Worm (Caenorhabditis elegans) whole organism, L2 larva: ENCODE data around the gene pdl-1.

Experiments
- C34F6.9 ChIP-seq: fragments of 150-350 bp; optimal IDR thresholded peaks from 2 replicates; lab custom pipeline; 2014; ENCODE audit warnings: missing biosample characterization, missing genetic modification characterization
- F13H6.1 ChIP-seq: sonication (generic microtip); optimal IDR thresholded peaks from 2 replicates; lab custom pipeline; 2016; ENCODE audit warnings: missing genetic modification characterization, missing compliant biosample characterization
- R02D3.7 ChIP-seq: fragments of 150-350 bp; optimal IDR thresholded peaks from 2 replicates; lab custom pipeline; 2014; ENCODE audit warnings: missing biosample characterization, missing genetic modification characterization
- Y55F3AM.14 ChIP-seq: fragments of 200-800 bp; sonication (Bioruptor generic); optimal IDR thresholded peaks from 2 replicates; lab custom pipeline; 2018; ENCODE audit warnings: mild to moderate bottlenecking, missing genetic modification characterization, missing compliant biosample characterization
- alr-1 ChIP-seq: fragments of 150-350 bp; optimal IDR thresholded peaks from 2 replicates; lab custom pipeline; 2014; ENCODE audit warnings: missing biosample characterization, missing genetic modification characterization
- ceh-16 ChIP-seq: fragments of 150-350 bp; optimal IDR thresholded peaks from 2 replicates; lab custom pipeline; 2014; ENCODE audit warnings: missing biosample characterization, missing genetic modification characterization
- ceh-82 ChIP-seq: fragments of 150-350 bp; optimal IDR thresholded peaks from 2 replicates; lab custom pipeline; 2014; ENCODE audit warnings: missing biosample characterization, missing genetic modification characterization
- dmd-4 ChIP-seq: sonication (generic microtip); optimal IDR thresholded peaks from 2 replicates; lab custom pipeline; 2017; ENCODE audit warnings: missing biosample characterization, missing genetic modification characterization
- egl-27 ChIP-seq: sonication (generic microtip); optimal IDR thresholded peaks from 3 replicates; lab custom pipeline; 2017; ENCODE audit warnings: missing biosample characterization, missing genetic modification reagents, missing genetic modification characterization
- gmeb-1 ChIP-seq: fragments of 150-350 bp; optimal IDR thresholded peaks from 2 replicates; lab custom pipeline; 2014; ENCODE audit warnings: missing biosample characterization, missing genetic modification characterization
- lin-13 ChIP-seq: fragments of 150-350 bp; optimal IDR thresholded peaks from 2 replicates; lab custom pipeline; 2014; ENCODE audit warnings: missing biosample characterization, missing genetic modification reagents, missing genetic modification characterization
- lsy-2 ChIP-seq, 2 experiments: fragments of 150-350 bp in 1 of 2; sonication (generic microtip) in 1 of 2; optimal IDR thresholded peaks; 2 replicates each; lab custom pipeline; 2014 to 2017; ENCODE audit warnings: missing biosample characterization in 2 of 2, missing genetic modification characterization in 2 of 2
- mab-5 ChIP-seq: fragments of 150-350 bp; optimal IDR thresholded peaks from 2 replicates; lab custom pipeline; 2014; ENCODE audit warnings: missing biosample characterization, missing genetic modification characterization
- mdl-1 ChIP-seq, 2 experiments: fragments of 150-350 bp in 1 of 2; sonication (generic microtip) in 1 of 2; optimal IDR thresholded peaks; 2 replicates each; lab custom pipeline; 2017; ENCODE audit warnings: missing biosample characterization in 2 of 2, missing genetic modification characterization in 2 of 2
- nhr-10 ChIP-seq: sonication (generic microtip); optimal IDR thresholded peaks from 2 replicates; lab custom pipeline; 2017; ENCODE audit warnings: missing biosample characterization, missing genetic modification characterization
- nhr-11 ChIP-seq: fragments of 150-350 bp; optimal IDR thresholded peaks from 2 replicates; lab custom pipeline; 2014; ENCODE audit warnings: missing biosample characterization, missing genetic modification characterization
- nhr-12 ChIP-seq: fragments of 150-350 bp; optimal IDR thresholded peaks from 2 replicates; lab custom pipeline; 2014; ENCODE audit warnings: missing biosample characterization, missing genetic modification characterization
- nhr-129 ChIP-seq: fragments of 150-350 bp; optimal IDR thresholded peaks from 2 replicates; lab custom pipeline; 2014; ENCODE audit warnings: missing biosample characterization, missing genetic modification characterization
- nhr-237 ChIP-seq: fragments of 150-350 bp; optimal IDR thresholded peaks from 2 replicates; lab custom pipeline; 2014; ENCODE audit warnings: missing biosample characterization, missing genetic modification characterization
- nhr-77 ChIP-seq: fragments of 150-350 bp; optimal IDR thresholded peaks from 2 replicates; lab custom pipeline; 2014; ENCODE audit warnings: missing biosample characterization, missing genetic modification characterization
- peb-1 ChIP-seq: fragments of 150-350 bp; optimal IDR thresholded peaks from 2 replicates; lab custom pipeline; 2014; ENCODE audit warnings: missing biosample characterization, missing genetic modification characterization
- skn-1 ChIP-seq: sonication (generic microtip); optimal IDR thresholded peaks from 2 replicates; lab custom pipeline; 2017; ENCODE audit warnings: missing biosample characterization, missing genetic modification characterization
- sma-3 ChIP-seq: sonication (generic microtip); optimal IDR thresholded peaks from 2 replicates; lab custom pipeline; 2016; ENCODE audit warnings: missing genetic modification reagents, missing genetic modification characterization, missing compliant biosample characterization
- sma-9 ChIP-seq, 2 experiments: fragments of 150-350 bp in 1 of 2; sonication (generic microtip) in 1 of 2; optimal IDR thresholded peaks; 2 replicates each; lab custom pipeline; 2014 to 2016; ENCODE audit warnings: missing genetic modification characterization in 2 of 2, mild to moderate bottlenecking in 1 of 2, missing biosample characterization in 1 of 2, missing compliant biosample characterization in 1 of 2, missing genetic modification reagents in 1 of 2, moderate library complexity in 1 of 2
- snpc-4 ChIP-seq: fragments of 150-350 bp; optimal IDR thresholded peaks from 2 replicates; lab custom pipeline; 2014; ENCODE audit warnings: missing biosample characterization, missing genetic modification characterization
- unc-39 ChIP-seq: fragments of 150-350 bp; optimal IDR thresholded peaks from 2 replicates; lab custom pipeline; 2014; ENCODE audit warnings: missing biosample characterization, missing genetic modification characterization
- unc-62 ChIP-seq: fragments of 150-350 bp; optimal IDR thresholded peaks from 2 replicates; lab custom pipeline; 2014; ENCODE audit warnings: missing biosample characterization, missing genetic modification reagents, missing genetic modification characterization
- zag-1 ChIP-seq: fragments of 150-350 bp; optimal IDR thresholded peaks from 2 replicates; lab custom pipeline; 2014; ENCODE audit warnings: missing biosample characterization, missing genetic modification characterization
- ztf-1 ChIP-seq: fragments of 200-800 bp; sonication (Bioruptor generic); conservative IDR thresholded peaks from 2 replicates; pipeline ENCODE4 v1.3.6; 2022; ENCODE audit warnings: missing genetic modification characterization, missing compliant biosample characterization
- ztf-11 ChIP-seq: sonication (generic microtip); optimal IDR thresholded peaks from 2 replicates; lab custom pipeline; 2017; ENCODE audit warnings: missing biosample characterization, missing genetic modification characterization
- ztf-4 ChIP-seq: fragments of 150-350 bp; optimal IDR thresholded peaks from 2 replicates; lab custom pipeline; 2014; ENCODE audit warnings: missing biosample characterization, missing genetic modification characterization

The pdl-1 gene

DNA sequence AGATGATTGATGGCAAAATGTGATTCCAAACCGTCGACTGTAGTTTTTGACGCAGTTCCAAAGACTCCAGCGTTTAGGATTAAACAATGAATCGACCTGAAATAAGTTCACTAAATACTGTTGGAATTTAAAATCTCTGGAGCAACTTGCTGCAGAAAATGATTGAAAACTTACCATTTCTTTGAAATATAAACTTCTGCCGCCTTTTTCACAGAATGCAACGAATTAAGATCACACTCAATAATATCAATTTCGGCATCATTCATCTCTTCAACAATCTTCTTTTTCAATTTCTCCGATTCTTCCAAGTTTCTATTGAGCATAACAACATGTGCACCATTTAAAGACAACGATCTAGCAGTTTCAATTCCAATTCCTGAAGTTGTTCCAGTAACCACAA, 24.0 kb downstream of the pdl-1 start:
- TF ChIP-seq unc-62 (no peak), mdl-1 (tag; optimal IDR thresholded peaks at IDR 0.05; lab: Kevin White, UChicago) (no peak), nhr-11 (tag; lab: Kevin White, UChicago) (no peak), Y55F3AM.14 (GFP tag; lab: Kevin White, UChicago) (no peak), F13H6.1 (no peak), skn-1 (tag; lab: Kevin White, UChicago) (no peak), lin-13 (no peak), nhr-129 (tag; lab: Kevin White, UChicago) (no peak)

DNA sequence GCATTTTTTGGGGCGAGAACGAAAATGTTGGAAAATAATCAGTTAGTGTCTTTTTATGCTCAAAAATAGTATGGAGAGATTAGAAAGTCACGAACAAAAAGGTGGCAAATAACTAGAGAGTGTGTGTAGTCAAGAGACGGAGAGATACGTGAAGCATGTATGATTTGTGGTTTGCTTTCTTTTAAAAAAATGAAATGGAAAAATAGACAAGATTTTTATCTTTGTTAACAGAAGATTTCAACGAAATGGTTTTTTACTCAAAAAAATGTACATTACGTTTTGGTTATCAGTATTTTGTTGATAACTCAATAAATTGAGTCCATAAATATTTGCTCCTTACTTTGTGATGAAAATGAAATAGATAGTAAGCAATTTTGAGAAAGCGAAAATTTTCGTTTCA, 24.6 kb downstream of the pdl-1 start, which contains the start of gene dhs-7:
dhs-7 (minus strand) TSS at position 277 of the 400 bp plus-strand sequence.
- TF ChIP-seq nhr-12 = no peak
- TF ChIP-seq nhr-10 (tag; lab: Kevin White, UChicago) = no peak
- TF ChIP-seq sma-9 (GFP tag; optimal IDR thresholded peaks at IDR 0.05; lab: Kevin White, UChicago) = no peak
- TF ChIP-seq sma-9 (tag; optimal IDR thresholded peaks at IDR 0.05; lab: Kevin White, UChicago) = no peak
- TF ChIP-seq ztf-1 (GFP tag; lab: Robert Waterston, UW) = no peak
- no peak for TF ChIP-seq alr-1 (tag; lab: Kevin White, UChicago)
- no peak for TF ChIP-seq ceh-16 (tag; lab: Kevin White, UChicago)
- no peak for TF ChIP-seq snpc-4 (tag; lab: Kevin White, UChicago)
- no peak for TF ChIP-seq lsy-2 (tag; optimal IDR thresholded peaks at IDR 0.05; lab: Kevin White, UChicago)
- TF ChIP-seq R02D3.7 (tag; lab: Kevin White, UChicago) = no peak
- TF ChIP-seq nhr-77 (tag; lab: Kevin White, UChicago) = no peak
- no peak for TF ChIP-seq egl-27 (tag; lab: Kevin White, UChicago)
- no peak for TF ChIP-seq nhr-11 (tag; lab: Kevin White, UChicago)
- no peak for TF ChIP-seq dmd-4
- TF ChIP-seq unc-39 (tag; lab: Kevin White, UChicago) = no peak
- no peak for TF ChIP-seq mab-5
- no peak for TF ChIP-seq ztf-11
- TF ChIP-seq zag-1 (tag; lab: Kevin White, UChicago) = no peak
- TF ChIP-seq ceh-82 (tag; lab: Kevin White, UChicago) = no peak
- TF ChIP-seq sma-3 = no peak
- TF ChIP-seq, all 48 proteins: peak for 0

DNA sequence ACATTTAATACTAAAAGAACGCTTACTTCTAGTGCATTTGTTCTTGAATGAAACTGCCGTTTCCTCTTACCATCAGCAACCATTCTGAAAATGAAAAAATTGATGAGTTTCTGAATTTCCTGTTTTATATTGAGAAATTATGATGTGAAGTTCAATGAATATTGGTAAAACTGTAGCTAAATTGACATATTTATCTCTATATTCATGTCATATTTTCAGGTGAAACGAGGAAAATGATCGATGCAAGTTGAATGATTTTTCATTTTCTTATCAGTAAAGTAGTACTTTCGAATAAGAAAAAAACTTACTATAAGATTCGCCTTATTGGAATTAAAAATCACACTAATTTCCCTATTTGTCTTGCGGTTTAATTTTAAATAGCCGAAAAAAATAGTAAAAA, 26.6 kb downstream of the pdl-1 start, which contains the start of gene E04F6.15:
E04F6.15 (minus strand) TSS at position 101 of the 400 bp plus-strand sequence.
- TF ChIP-seq ztf-4 (tag; lab: Kevin White, UChicago) (no peak), unc-62 (no peak), lin-13 (no peak)

DNA sequence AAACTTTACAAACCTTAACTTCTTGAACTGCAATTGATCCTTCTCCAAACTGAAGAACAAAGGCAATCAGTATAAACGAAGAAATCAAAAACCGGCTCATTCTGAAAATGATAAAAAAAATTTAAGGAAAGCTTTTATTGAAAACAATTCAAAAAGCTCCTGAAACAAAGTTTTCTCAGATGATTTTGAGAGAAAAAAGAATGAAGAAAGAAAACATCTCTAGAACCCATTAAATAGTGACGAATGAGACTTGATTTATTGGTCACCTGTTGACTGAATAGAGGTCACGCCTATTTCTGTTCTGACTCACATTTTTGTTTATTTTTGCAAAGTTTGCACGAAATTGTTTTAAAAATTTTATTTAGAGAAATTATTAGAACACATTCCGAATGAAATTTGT, 27.7 kb downstream of the pdl-1 start, which contains the start of gene E04F6.8:
E04F6.8 (minus strand) TSS at position 101 of the 400 bp plus-strand sequence.
- no peak for TF ChIP-seq nhr-237 (tag; lab: Kevin White, UChicago)
- TF ChIP-seq alr-1 (tag; lab: Kevin White, UChicago) = no peak
- TF ChIP-seq mab-5 = no peak
- no peak for TF ChIP-seq C34F6.9 (tag; lab: Kevin White, UChicago)
- TF ChIP-seq lsy-2 (tag; optimal IDR thresholded peaks at IDR 0.05; lab: Kevin White, UChicago) = peak in 1 of 2 experiments; percentile 36
- TF ChIP-seq ztf-4 (tag; lab: Kevin White, UChicago) = no peak

DNA sequence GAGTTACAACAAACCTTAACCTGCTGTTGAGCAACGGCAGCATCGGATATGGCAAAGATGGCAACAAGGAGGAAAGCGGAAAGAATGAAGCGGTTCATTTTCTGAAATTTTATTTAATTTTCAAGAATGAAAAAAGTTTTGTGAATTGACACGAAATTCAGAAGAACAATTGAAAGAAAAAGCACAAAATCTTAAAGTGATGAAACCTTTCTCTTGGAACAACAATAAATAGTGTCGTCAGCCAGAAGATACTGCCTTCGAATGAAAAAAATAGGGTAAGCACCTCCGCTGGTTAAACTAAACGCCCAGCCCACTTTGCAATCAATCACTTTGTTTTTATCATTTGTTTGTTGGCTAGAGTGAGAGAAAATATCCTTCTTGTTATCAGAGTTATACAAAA, 28.5 kb downstream of the pdl-1 start, which contains the start of gene E04F6.9:
E04F6.9 (minus strand) TSS at position 101 of the 400 bp plus-strand sequence.
- TF ChIP-seq C34F6.9 (tag; lab: Kevin White, UChicago) = no peak

DNA sequence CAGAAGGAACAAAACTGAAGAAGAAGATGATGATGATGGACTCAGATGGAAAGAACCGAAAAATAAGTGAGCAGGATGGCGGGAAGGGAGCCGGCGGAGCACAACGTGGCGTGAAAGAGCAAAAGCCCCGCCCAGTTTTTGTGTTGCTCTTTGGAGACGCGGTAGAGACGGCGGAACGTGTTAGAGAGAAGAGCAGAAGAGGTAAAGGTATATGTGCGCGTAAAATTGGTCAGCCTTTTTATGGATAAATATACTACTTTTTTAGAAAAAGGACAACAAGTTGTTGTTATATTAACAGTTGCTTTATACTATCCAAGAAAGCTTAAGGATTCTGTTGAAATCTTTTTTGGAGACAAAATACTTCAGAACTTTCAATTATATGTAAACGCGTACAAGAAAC, 33.4 kb downstream of the pdl-1 start, which contains the start of gene E04F6.10:
E04F6.10 (minus strand) TSS at position 101 of the 400 bp plus-strand sequence.
- TF ChIP-seq egl-27 (tag; lab: Kevin White, UChicago) (no peak), peb-1 (tag; lab: Kevin White, UChicago) (no peak), gmeb-1 (tag; lab: Kevin White, UChicago) (no peak), F13H6.1 (no peak)
- TF ChIP-seq, all 48 proteins: peak for 0
